Worm (Caenorhabditis elegans) whole organism, L4/young adult: ENCODE measurements around the gene ima-3.

ENCODE experiments used
- W03F9.2 ChIP-seq: fragments of 150-350 bp; optimal IDR thresholded peaks from 2 replicates; lab custom pipeline; 2014; ENCODE audit warnings: missing biosample characterization, missing genetic modification characterization
- dao-5 ChIP-seq: sonication (generic microtip); optimal IDR thresholded peaks from 2 replicates; lab custom pipeline; 2016; ENCODE audit warnings: missing genotype, missing genetic modification characterization, moderate library complexity, missing compliant biosample characterization
- him-1 ChIP-seq: sonication (generic microtip); optimal IDR thresholded peaks from 2 replicates; lab custom pipeline; 2016; ENCODE audit warnings: missing genotype, missing genetic modification reagents, missing genetic modification characterization, missing compliant biosample characterization

ima-3 gene

ce11 chrIV:7532360-7532759 is 29.1 kb downstream of the ima-3 start, which contains the start of gene R05G6.1:
R05G6.1 (plus strand) TSS chrIV:7532660.
- TF ChIP-seq him-1 (no peak), W03F9.2 (tag; lab: Kevin White, UChicago) (no peak), dao-5 (no peak)

- no peak for TF ChIP-seq dao-5
- TF ChIP-seq W03F9.2 (tag; lab: Kevin White, UChicago), result no peak
- no peak for TF ChIP-seq him-1
These were observed 31.0 kb downstream of the ima-3 start for ce11 chrIV:7530226-7531070.

ce11 chrIV:7523744-7524143 is 37.7 kb downstream of the ima-3 start:
- TF ChIP-seq W03F9.2 (tag; lab: Kevin White, UChicago), result no peak
- no peak for TF ChIP-seq dao-5
- TF ChIP-seq him-1, result no peak

ce11 chrIV:7521591-7521990 is 39.9 kb downstream of the ima-3 start:
- TF ChIP-seq dao-5 (no peak), W03F9.2 (tag; lab: Kevin White, UChicago) (no peak), him-1 (no peak)

- TF ChIP-seq him-1 (no peak), W03F9.2 (tag; lab: Kevin White, UChicago) (no peak), dao-5 (no peak)
These were observed 40.6 kb downstream of the ima-3 start for ce11 chrIV:7520841-7521240.

ce11 chrIV:7520258-7520657 is 41.2 kb downstream of the ima-3 start:
- TF ChIP-seq dao-5 (no peak), W03F9.2 (tag; lab: Kevin White, UChicago) (no peak), him-1 (no peak)

- TF ChIP-seq W03F9.2 (tag; lab: Kevin White, UChicago) (no peak), him-1 (no peak), dao-5 (no peak)
These were observed 45.3 kb downstream of the ima-3 start, which contains the start of the genes R05G6.9 and R05G6.3 for ce11 chrIV:7516167-7516566. R05G6.9 (minus strand) TSS chrIV:7516267. R05G6.3 (plus strand) TSS chrIV:7516552.

ce11 chrIV:7512617-7513233 is 48.7 kb downstream of the ima-3 start, which contains the start of the genes plc-4 and R05G6.4:
plc-4 (minus strand) TSS chrIV:7512667.
R05G6.4 (plus strand) TSS chrIV:7513233.
- TF ChIP-seq W03F9.2 (tag; lab: Kevin White, UChicago) (no peak), dao-5 (no peak), him-1 (no peak)

- TF ChIP-seq him-1 (no peak), W03F9.2 (tag; lab: Kevin White, UChicago) (no peak), dao-5 (no peak)
These were observed 50.6 kb downstream of the ima-3 start for ce11 chrIV:7510829-7511228.

- TF ChIP-seq W03F9.2 (tag; lab: Kevin White, UChicago) (no peak), dao-5 (no peak), him-1 (no peak)
These were observed 52.6 kb downstream of the ima-3 start for ce11 chrIV:7508850-7509249.
